Worm (Caenorhabditis elegans): ENCODE data around the gene fre-1.

DNA sequence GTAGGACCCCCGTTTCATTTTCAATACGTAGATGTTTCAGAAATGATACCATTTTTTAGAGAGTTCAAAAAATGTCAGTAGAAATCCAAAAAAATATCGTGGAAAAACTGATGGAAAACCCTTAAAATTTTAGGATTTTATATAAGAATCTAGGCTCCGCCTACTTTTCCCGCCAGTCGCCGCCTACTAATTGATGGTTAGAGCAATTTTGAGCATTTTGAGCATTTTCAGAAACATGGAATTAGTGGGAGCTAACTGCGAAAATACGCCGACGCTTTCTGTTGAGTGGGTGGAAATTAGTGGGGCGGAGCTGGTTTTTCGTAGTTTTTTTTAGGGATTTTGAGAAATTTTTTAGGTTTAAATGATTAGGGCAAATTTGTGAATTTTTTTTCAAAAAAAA, 45.6 kb upstream of the fre-1 start, which contains the start of gene ssu-1:
- no peak for TF ChIP-seq egl-27 (tag; optimal IDR thresholded peaks at IDR 0.05)
- TF ChIP-seq nhr-12 (tag; optimal IDR thresholded peaks at IDR 0.05): no peak
- no peak for TF ChIP-seq nhr-237 (tag; optimal IDR thresholded peaks at IDR 0.05)
- TF ChIP-seq R02D3.7 (tag; optimal IDR thresholded peaks at IDR 0.05): no peak
- no peak for TF ChIP-seq ama-1 (optimal IDR thresholded peaks at IDR 0.05)
- TF ChIP-seq crh-2 (tag; optimal IDR thresholded peaks at IDR 0.05): no peak
- no peak for TF ChIP-seq F13H6.1 (tag; optimal IDR thresholded peaks at IDR 0.05)
- no peak for TF ChIP-seq nhr-25 (tag; optimal IDR thresholded peaks at IDR 0.05)
- no peak for TF ChIP-seq ztf-4 (tag; optimal IDR thresholded peaks at IDR 0.05)
- TF ChIP-seq mbf-1 (tag; optimal IDR thresholded peaks at IDR 0.05): no peak
